Worm (Caenorhabditis elegans): ENCODE results near the gene wdr-60.

wdr-60 gene

DNA sequence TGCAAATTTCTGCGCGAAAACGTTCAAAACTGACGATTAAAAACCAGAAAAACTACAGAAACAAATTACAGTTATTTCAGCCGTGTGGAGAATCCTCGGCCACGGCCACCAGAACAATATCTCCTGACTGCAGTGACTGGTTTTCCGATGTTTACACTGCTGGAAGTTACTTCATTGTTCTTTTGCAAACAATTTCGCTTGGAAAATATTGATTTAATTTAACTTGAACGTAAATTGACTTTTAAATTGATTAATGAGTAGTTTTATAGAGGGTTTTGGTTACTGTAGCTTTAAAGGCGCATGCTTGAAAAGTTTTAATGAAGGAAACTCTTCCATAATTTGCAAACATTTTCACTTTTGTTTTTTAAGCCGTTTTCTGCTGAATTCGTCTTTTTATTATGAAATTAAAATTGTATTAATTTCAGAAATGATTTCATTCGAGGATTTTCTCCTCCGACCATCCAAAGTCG, 12.0 kb downstream of the wdr-60 start, which contains the start of gene smcr-8:
Gene smcr-8 (plus strand): TSS at position 420 of the 470 bp plus-strand sequence.
- TF ChIP-seq snu-23 (GFP tag; optimal IDR thresholded peaks at IDR 0.05) (no peak), blmp-1 (tag; optimal IDR thresholded peaks at IDR 0.05) (no peak), nhr-77 (tag; optimal IDR thresholded peaks at IDR 0.05) (no peak), grh-1 (GFP tag; IDR thresholded peaks at IDR 0.05) (no peak), dpl-1 (GFP tag; optimal IDR thresholded peaks at IDR 0.05) (peak in 1 of 3 experiments; percentile 14), hpl-2 (GFP tag; optimal IDR thresholded peaks at IDR 0.05) (no peak), ceh-88 (GFP tag; IDR thresholded peaks at IDR 0.05) (no peak), pag-3 (tag; optimal IDR thresholded peaks at IDR 0.05; ENCODE audit: borderline replicate concordance, insufficient read depth) (no peak), lsy-2 (tag; optimal IDR thresholded peaks at IDR 0.05) (peak in 1 of 2 experiments; percentile 28), isw-1 (GFP tag; IDR thresholded peaks at IDR 0.05) (no peak), rnt-1 (tag; optimal IDR thresholded peaks at IDR 0.05) (peak; percentile 27), lin-15B (tag; optimal IDR thresholded peaks at IDR 0.05) (no peak), lin-35 (GFP tag; optimal IDR thresholded peaks at IDR 0.05) (peak in 1 of 2 experiments; percentile 2), lir-3 (tag; optimal IDR thresholded peaks at IDR 0.05; ENCODE audit: poor library complexity) (no peak), nhr-20 (tag; optimal IDR thresholded peaks at IDR 0.05) (no peak), nhr-237 (tag; optimal IDR thresholded peaks at IDR 0.05) (no peak), efl-3 (GFP tag; optimal IDR thresholded peaks at IDR 0.05) (no peak), efl-1 (optimal IDR thresholded peaks at IDR 0.05) (no peak), efl-1 (GFP tag; optimal IDR thresholded peaks at IDR 0.05 in 1 of 2) (peak; percentile 39 to 58), lin-39 (tag; optimal IDR thresholded peaks at IDR 0.05) (no peak), lin-13 (GFP tag; optimal IDR thresholded peaks at IDR 0.05) (no peak), nhr-12 (tag; optimal IDR thresholded peaks at IDR 0.05) (no peak), C16A3.4 (tag; optimal IDR thresholded peaks at IDR 0.05) (no peak), pax-3 (tag; optimal IDR thresholded peaks at IDR 0.05) (no peak), tbx-2 (tag; optimal IDR thresholded peaks at IDR 0.05) (no peak), nhr-28 (tag; optimal IDR thresholded peaks at IDR 0.05) (no peak), egl-27 (tag; optimal IDR thresholded peaks at IDR 0.05) (no peak), zag-1 (tag; optimal IDR thresholded peaks at IDR 0.05) (no peak), ets-5 (GFP tag; IDR thresholded peaks at IDR 0.05) (no peak), ceh-63 (GFP tag; optimal IDR thresholded peaks at IDR 0.05) (no peak), mab-9 (GFP tag; IDR thresholded peaks at IDR 0.05) (no peak), dsc-1 (tag; optimal IDR thresholded peaks at IDR 0.05) (no peak), nhr-47 (tag; optimal IDR thresholded peaks at IDR 0.05) (no peak), tlp-1 (tag; optimal IDR thresholded peaks at IDR 0.05) (no peak), sptf-1 (tag; optimal IDR thresholded peaks at IDR 0.05) (no peak), fkh-10 (GFP tag; optimal IDR thresholded peaks at IDR 0.05) (no peak), unc-130 (tag; optimal IDR thresholded peaks at IDR 0.05) (no peak), C34B4.2 (tag; optimal IDR thresholded peaks at IDR 0.05) (no peak), zip-4 (GFP tag; optimal IDR thresholded peaks at IDR 0.05) (no peak), ama-1 (optimal IDR thresholded peaks at IDR 0.05) (no peak), ceh-8 (GFP tag; optimal IDR thresholded peaks at IDR 0.05) (no peak), ceh-90 (tag; optimal IDR thresholded peaks at IDR 0.05) (peak; percentile 23), snpc-4 (tag; optimal IDR thresholded peaks at IDR 0.05) (no peak), sup-37 (GFP tag; optimal IDR thresholded peaks at IDR 0.05) (no peak), C04F5.9 (tag; optimal IDR thresholded peaks at IDR 0.05) (no peak), hlh-17 (GFP tag; optimal IDR thresholded peaks at IDR 0.05; ENCODE audit: borderline replicate concordance) (no peak)
